Fruit fly (Drosophila melanogaster): ENCODE measurements around the gene GluRIIC.

Gene GluRIIC

DNA sequence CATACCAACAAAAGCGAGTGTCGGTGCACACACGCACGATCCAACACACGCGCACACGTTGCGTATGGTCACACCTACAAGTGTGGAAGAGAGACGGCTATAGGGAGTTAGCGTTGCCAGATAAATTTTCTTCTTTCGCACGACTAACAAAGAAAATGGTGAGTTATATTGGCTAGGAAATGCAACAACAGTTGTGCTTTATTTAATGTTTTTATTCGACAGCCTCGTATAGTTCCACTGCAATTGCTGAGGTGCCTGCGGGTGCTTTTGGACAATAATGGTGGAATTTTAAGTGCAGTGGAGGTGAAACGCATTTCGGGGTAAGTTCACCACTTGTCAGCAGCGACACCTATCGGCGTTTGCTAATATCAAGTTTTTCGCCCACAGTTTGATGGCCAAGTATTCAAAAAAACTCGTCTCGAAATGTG lies 42.5 kb upstream of the GluRIIC start (continued):
- TF ChIP-seq luna (GFP tag; optimal IDR thresholded peaks at IDR 0.05) (no peak), cato (GFP tag; optimal IDR thresholded peaks at IDR 0.05; ENCODE audit: borderline replicate concordance) (no peak), CG1233 (GFP tag; optimal IDR thresholded peaks at IDR 0.05) (no peak), CG34224 (GFP tag; IDR thresholded peaks at IDR 0.05; ENCODE audit: partially characterized antibody) (no peak), p53 (GFP tag; optimal IDR thresholded peaks at IDR 0.05) (peak; percentile 54), CG3838 (GFP tag; optimal IDR thresholded peaks at IDR 0.05) (no peak), pfk (GFP tag; optimal IDR thresholded peaks at IDR 0.05) (no peak), cg (GFP tag; optimal IDR thresholded peaks at IDR 0.05) (peak; percentile 95), NK7.1 (GFP tag; optimal IDR thresholded peaks at IDR 0.05) (no peak), Doc3 (GFP tag; IDR thresholded peaks at IDR 0.05; ENCODE audit: partially characterized antibody) (no peak), lilli (GFP tag; optimal IDR thresholded peaks at IDR 0.05) (peak; percentile 41), yki (optimal IDR thresholded peaks at IDR 0.05) (no peak), MESR4 (GFP tag; optimal IDR thresholded peaks at IDR 0.05) (peak; percentile 51), phol (tag; optimal IDR thresholded peaks at IDR 0.05) (peak; percentile 45), Dref (GFP tag; IDR thresholded peaks at IDR 0.05) (peak; percentile 29; the same call in 1 of the 2 replicates), CG12391 (tag; optimal IDR thresholded peaks at IDR 0.05) (no peak), Atf6 (GFP tag; IDR thresholded peaks at IDR 0.05) (no peak; the same call in 1 of the 2 replicates), inv (GFP tag; IDR thresholded peaks at IDR 0.05; ENCODE audit: partially characterized antibody) (no peak; the same call in 1 of the 2 replicates), Rfx (GFP tag; IDR thresholded peaks at IDR 0.05) (peak; percentile 37), ap (GFP tag; IDR thresholded peaks at IDR 0.05) (no peak), Opbp (GFP tag; IDR thresholded peaks at IDR 0.05; ENCODE audit: partially characterized antibody) (no peak), rib (GFP tag; IDR thresholded peaks at IDR 0.05) (no peak), CG12071 (GFP tag; optimal IDR thresholded peaks at IDR 0.05) (no peak), stc (GFP tag; IDR thresholded peaks at IDR 0.05) (no peak), CG9932 (GFP tag; IDR thresholded peaks at IDR 0.05) (peak; percentile 39; the same call in 1 of the 2 replicates), CG10959 (GFP tag; IDR thresholded peaks at IDR 0.05) (no peak), CG12219 (GFP tag; optimal IDR thresholded peaks at IDR 0.05) (no peak), klu (GFP tag; IDR thresholded peaks at IDR 0.05) (no peak), CG9609 (GFP tag; optimal IDR thresholded peaks at IDR 0.05) (peak; percentile 39), Hr51 (GFP tag; optimal IDR thresholded peaks at IDR 0.05) (no peak), Hr3 (GFP tag; optimal IDR thresholded peaks at IDR 0.05) (no peak), lmd (GFP tag; IDR thresholded peaks at IDR 0.05) (no peak), NC2α (GFP tag; optimal IDR thresholded peaks at IDR 0.05) (no peak), CG12299 (tag; optimal IDR thresholded peaks at IDR 0.05) (no peak), Sin3A (optimal IDR thresholded peaks at IDR 0.05) (peak; percentile 36), dan (GFP tag; IDR thresholded peaks at IDR 0.05) (no peak), E2f1 (GFP tag; IDR thresholded peaks at IDR 0.05) (no peak), CG32767 (GFP tag; IDR thresholded peaks at IDR 0.05) (peak; percentile 62; the same call in 1 of the 2 replicates), sim (GFP tag; IDR thresholded peaks at IDR 0.05) (no peak), CG10462 (GFP tag; optimal IDR thresholded peaks at IDR 0.05) (no peak), vnd (GFP tag; IDR thresholded peaks at IDR 0.05; ENCODE audit: partially characterized antibody) (no peak), Mad (GFP tag; optimal IDR thresholded peaks at IDR 0.05) (no peak), Dbx (GFP tag; IDR thresholded peaks at IDR 0.05) (peak; percentile 26; the same call in 1 of the 3 replicates), ERR (GFP tag; optimal IDR thresholded peaks at IDR 0.05) (peak; percentile 30), fru (optimal IDR thresholded peaks at IDR 0.05) (no peak), Nf-YA (GFP tag; IDR thresholded peaks at IDR 0.05) (no peak), tx (GFP tag; optimal IDR thresholded peaks at IDR 0.05) (no peak), pan (optimal IDR thresholded peaks at IDR 0.05) (no peak), pan (GFP tag; optimal IDR thresholded peaks at IDR 0.05 in 1 of 2, IDR thresholded peaks at IDR 0.05 in 1 of 2) (no peak)
